Worm (Caenorhabditis elegans) whole organism, L4/young adult: ENCODE data around the gene T05C12.8.

Experiments
- W03F9.2 ChIP-seq: fragments of 150-350 bp; optimal IDR thresholded peaks from 2 replicates; lab custom pipeline; 2014; ENCODE audit warnings: missing biosample characterization, missing genetic modification characterization
- him-1 ChIP-seq: sonication (generic microtip); optimal IDR thresholded peaks from 2 replicates; lab custom pipeline; 2016; ENCODE audit warnings: missing genotype, missing genetic modification reagents, missing genetic modification characterization, missing compliant biosample characterization

- TF ChIP-seq W03F9.2 (tag; lab: Kevin White, UChicago) (no peak), him-1 (tag; lab: Kevin White, UChicago) (no peak)
These were observed 15.3 kb upstream of the T05C12.8 start for ce11 chrII:8205612-8206011.
